Fruit fly (Drosophila melanogaster) whole organism, embryonic: ENCODE data around the gene CG13048.

ENCODE experiments used
- Awh ChIP-seq: fragments of 200-800 bp; sonication (Bioruptor generic); IDR thresholded peaks from 2 replicates; pipeline ENCODE4, ENCODE4 v1.3.6; 2022; ENCODE audit warnings: missing biosample characterization, missing genetic modification characterization
- Bteb2 ChIP-seq: fragments of 200-800 bp; sonication (Bioruptor generic); optimal IDR thresholded peaks from 2 replicates; lab custom pipeline; 2016; ENCODE audit warnings: missing biosample characterization, missing genetic modification characterization
- CG10366 ChIP-seq: fragments of 200-800 bp; sonication (Bioruptor generic); IDR thresholded peaks from 2 replicates; pipeline ENCODE4 v1.3.6; 2022; ENCODE audit warnings: missing biosample characterization, missing genetic modification characterization
- CG10431 ChIP-seq: fragments of 200-800 bp; sonication (Bioruptor generic); optimal IDR thresholded peaks from 3 replicates; lab custom pipeline; 2018; ENCODE audit warnings: missing biosample characterization, mild to moderate bottlenecking, missing genetic modification characterization
- CG11456 ChIP-seq: fragments of 200-800 bp; sonication (Bioruptor generic); IDR thresholded peaks from 3 replicates; pipeline ENCODE4 v1.3.6; 2022; ENCODE audit warnings: missing biosample characterization, missing genetic modification characterization
- CG11723 ChIP-seq: fragments of 200-800 bp; sonication (Bioruptor generic); optimal IDR thresholded peaks from 2 replicates; lab custom pipeline; 2017; ENCODE audit warnings: missing biosample characterization, mild to moderate bottlenecking, missing genetic modification characterization
- CG12071 ChIP-seq: fragments of 200-800 bp; sonication (Bioruptor generic); optimal IDR thresholded peaks from 3 replicates; lab custom pipeline; 2018; ENCODE audit warnings: missing biosample characterization, mild to moderate bottlenecking, missing genetic modification characterization
- CG1233 ChIP-seq: fragments of 200-800 bp; sonication (Bioruptor generic); optimal IDR thresholded peaks from 4 replicates; lab custom pipeline; 2018; ENCODE audit warnings: missing biosample characterization, mild to moderate bottlenecking, missing genetic modification characterization
- CG12769 ChIP-seq: fragments of 200-800 bp; sonication (Bioruptor generic); optimal IDR thresholded peaks from 2 replicates; lab custom pipeline; 2019; ENCODE audit warnings: missing biosample characterization, mild to moderate bottlenecking, missing genetic modification characterization, moderate library complexity
- CG13296 ChIP-seq: fragments of 200-800 bp; sonication (Bioruptor generic); optimal IDR thresholded peaks from 3 replicates; lab custom pipeline; 2018; ENCODE audit warnings: missing biosample characterization, mild to moderate bottlenecking, missing genetic modification characterization
- CG15269 ChIP-seq: fragments of 200-800 bp; sonication (Bioruptor generic); optimal IDR thresholded peaks from 2 replicates; lab custom pipeline; 2018; ENCODE audit warnings: missing biosample characterization, mild to moderate bottlenecking, missing genetic modification characterization, moderate library complexity
- CG15601 ChIP-seq: fragments of 200-800 bp; sonication (Bioruptor generic); optimal IDR thresholded peaks from 3 replicates; lab custom pipeline; 2019; ENCODE audit warnings: missing biosample characterization, mild to moderate bottlenecking, missing genetic modification characterization, moderate library complexity
- CG2202 ChIP-seq: fragments of 200-800 bp; sonication (Bioruptor generic); optimal IDR thresholded peaks from 2 replicates; lab custom pipeline; 2018; ENCODE audit warnings: missing biosample characterization, mild to moderate bottlenecking, missing genetic modification characterization
- CG33557 ChIP-seq: fragments of 200-800 bp; sonication (Bioruptor generic); optimal IDR thresholded peaks from 2 replicates; lab custom pipeline; 2019; ENCODE audit warnings: missing biosample characterization, mild to moderate bottlenecking, missing genetic modification characterization, moderate library complexity
- CG34422 ChIP-seq: fragments of 200-800 bp; sonication (Bioruptor generic); IDR thresholded peaks from 3 replicates; pipeline ENCODE4 v1.3.6; 2022; ENCODE audit warnings: missing biosample characterization, missing genetic modification characterization
- CG3847 ChIP-seq: fragments of 200-800 bp; sonication (Bioruptor generic); IDR thresholded peaks from 2 replicates; pipeline ENCODE4 v1.3.6; 2022; ENCODE audit warnings: missing biosample characterization, missing genetic modification characterization
- CG4617 ChIP-seq: fragments of 200-800 bp; sonication (Bioruptor generic); optimal IDR thresholded peaks from 3 replicates; lab custom pipeline; 2016; ENCODE audit warnings: missing biosample characterization, missing genetic modification characterization, borderline replicate concordance
- CG6765 ChIP-seq: fragments of 200-800 bp; sonication (Bioruptor generic); optimal IDR thresholded peaks from 3 replicates; lab custom pipeline; 2017; ENCODE audit warnings: missing biosample characterization, mild to moderate bottlenecking, missing genetic modification characterization
- CG7271 ChIP-seq: fragments of 200-800 bp; sonication (Bioruptor generic); optimal IDR thresholded peaks from 2 replicates; lab custom pipeline; 2018; ENCODE audit warnings: missing biosample characterization, mild to moderate bottlenecking, missing genetic modification characterization, moderate library complexity
- CG7372 ChIP-seq: fragments of 200-800 bp; sonication (Bioruptor generic); IDR thresholded peaks from 2 replicates; pipeline ENCODE4 v1.3.6; 2022; ENCODE audit warnings: missing biosample characterization, missing genetic modification characterization
- CG9797 ChIP-seq: fragments of 200-800 bp; sonication (Bioruptor generic); optimal IDR thresholded peaks from 3 replicates; lab custom pipeline; 2018; ENCODE audit warnings: missing biosample characterization, mild to moderate bottlenecking, missing genetic modification characterization
- CHES-1-like ChIP-seq: fragments of 200-800 bp; sonication (Bioruptor generic); optimal IDR thresholded peaks from 2 replicates; lab custom pipeline; 2016; ENCODE audit warnings: missing biosample characterization, missing genetic modification characterization
- H15 ChIP-seq: fragments of 200-800 bp; sonication (Bioruptor generic); IDR thresholded peaks from 3 replicates; pipeline ENCODE4 v1.3.6; 2022; ENCODE audit warnings: missing biosample characterization, missing genetic modification characterization
- Hr78 ChIP-seq, 2 experiments: fragments of 200-800 bp in 1 of 2; fragments of >200 bp in 1 of 2; sonication (Bioruptor generic) in 1 of 2; optimal IDR thresholded peaks; 2 replicates each; lab custom pipeline; 2017 to 2019; ENCODE audit warnings: missing biosample characterization in 2 of 2, missing genetic modification characterization in 2 of 2, mild to moderate bottlenecking in 1 of 2, moderate library complexity in 1 of 2
- Jarid2 ChIP-seq: fragments of 200-800 bp; sonication (Bioruptor generic); optimal IDR thresholded peaks from 3 replicates; lab custom pipeline; 2017; ENCODE audit warnings: mild to moderate bottlenecking, missing biosample characterization, missing genetic modification reagents, missing genetic modification characterization
- Nf-YC ChIP-seq: fragments of 200-800 bp; optimal IDR thresholded peaks from 3 replicates; lab custom pipeline; 2019; ENCODE audit warnings: missing biosample characterization, mild to moderate bottlenecking, missing genetic modification characterization, moderate library complexity
- Ravus ChIP-seq: fragments of 200-800 bp; sonication (Bioruptor generic); IDR thresholded peaks from 2 replicates; pipeline ENCODE4 v1.3.6; 2022; ENCODE audit warnings: missing biosample characterization, missing genetic modification characterization
- Rfx ChIP-seq: fragments of 200-800 bp; sonication (Bioruptor generic); IDR thresholded peaks from 2 replicates; pipeline ENCODE4 v1.3.6; 2022; ENCODE audit warnings: missing biosample characterization, missing genetic modification characterization
- Sox100B ChIP-seq: fragments of 200-800 bp; sonication (Bioruptor generic); optimal IDR thresholded peaks from 3 replicates; lab custom pipeline; 2018; ENCODE audit warnings: missing biosample characterization, mild to moderate bottlenecking, missing genetic modification characterization
- Tbp ChIP-seq: fragments of >200 bp; optimal IDR thresholded peaks from 2 replicates; lab custom pipeline; 2018; ENCODE audit warnings: missing biosample characterization, missing genetic modification characterization
- br ChIP-seq: fragments of >200 bp; optimal IDR thresholded peaks from 2 replicates; lab custom pipeline; 2017
- cato ChIP-seq: fragments of 200-800 bp; sonication (Bioruptor generic); optimal IDR thresholded peaks from 2 replicates; lab custom pipeline; 2016; ENCODE audit warnings: missing biosample characterization, missing genetic modification characterization, borderline replicate concordance
- ci ChIP-seq: fragments of 200-800 bp; sonication (Bioruptor generic); IDR thresholded peaks from 3 replicates; pipeline ENCODE4 v1.3.6; 2022; ENCODE audit warnings: missing biosample characterization, missing genetic modification characterization
- crp ChIP-seq, 2 experiments: fragments of 200-800 bp; sonication (Bioruptor generic); optimal IDR thresholded peaks; 2 replicates in 1 of 2; 3 replicates in 1 of 2; lab custom pipeline; 2017; ENCODE audit warnings: missing biosample characterization in 2 of 2, missing genetic modification characterization in 2 of 2, mild to moderate bottlenecking in 1 of 2, moderate library complexity in 1 of 2
- danr ChIP-seq: fragments of 200-800 bp; sonication (Bioruptor generic); IDR thresholded peaks from 2 replicates; pipeline ENCODE4 v1.3.6; 2022; ENCODE audit warnings: missing biosample characterization, missing genetic modification characterization
- dati ChIP-seq: fragments of 200-800 bp; sonication (Bioruptor generic); IDR thresholded peaks from 2 replicates; pipeline ENCODE4 v1.3.6; 2022; ENCODE audit warnings: missing biosample characterization, missing genetic modification characterization
- esg ChIP-seq: fragments of 200-800 bp; sonication (Bioruptor generic); conservative IDR thresholded peaks from 2 replicates; pipeline ENCODE4 v1.3.6; 2022; ENCODE audit warnings: missing biosample characterization, missing genetic modification characterization
- gro ChIP-seq: fragments of 200-800 bp; sonication (Bioruptor generic); optimal IDR thresholded peaks from 2 replicates; lab custom pipeline; 2016; ENCODE audit warnings: missing biosample characterization, missing genetic modification characterization
- h ChIP-seq: fragments of >200 bp; optimal IDR thresholded peaks from 2 replicates; lab custom pipeline; 2017
- hb ChIP-seq: fragments of 200-800 bp; sonication (Bioruptor generic); IDR thresholded peaks from 3 replicates; pipeline ENCODE4 v1.3.6; 2022; ENCODE audit warnings: missing biosample characterization, missing genetic modification characterization; ENCODE audit not compliant: partially characterized antibody
- kah ChIP-seq: fragments of 200-800 bp; sonication (Bioruptor generic); optimal IDR thresholded peaks from 2 replicates; lab custom pipeline; 2018; ENCODE audit warnings: missing biosample characterization, mild to moderate bottlenecking, missing genetic modification characterization
- klu ChIP-seq: fragments of 200-800 bp; sonication (Bioruptor generic); IDR thresholded peaks from 2 replicates; pipeline ENCODE4 v1.3.6; 2022; ENCODE audit warnings: missing biosample characterization, missing genetic modification characterization
- lov ChIP-seq, 2 experiments: fragments of 200-800 bp in 1 of 2; fragments of >200 bp in 1 of 2; sonication (Bioruptor generic) in 1 of 2; IDR thresholded peaks in 1 of 2; optimal IDR thresholded peaks in 1 of 2; 2 replicates in 1 of 2; 3 replicates in 1 of 2; pipeline versions ENCODE4 v1.3.6 to Lab custom; 2017 to 2022; ENCODE audit warnings: missing biosample characterization in 1 of 2, missing genetic modification characterization in 1 of 2
- nom ChIP-seq: fragments of 200-800 bp; sonication (Bioruptor generic); optimal IDR thresholded peaks from 2 replicates; lab custom pipeline; 2017; ENCODE audit warnings: missing biosample characterization, missing genetic modification characterization, mild to moderate bottlenecking, moderate library complexity, missing genetic modification reagents
- pnt ChIP-seq: fragments of 200-800 bp; sonication (Bioruptor generic); optimal IDR thresholded peaks from 3 replicates; lab custom pipeline; 2016; ENCODE audit warnings: missing biosample characterization, missing genetic modification characterization
- ranshi ChIP-seq: fragments of 200-800 bp; sonication (Bioruptor generic); IDR thresholded peaks from 2 replicates; pipeline ENCODE4 v1.3.6; 2022; ENCODE audit warnings: missing biosample characterization, missing genetic modification characterization
- slbo ChIP-seq: fragments of 200-800 bp; sonication (Bioruptor generic); IDR thresholded peaks from 2 replicates; pipeline ENCODE4 v1.3.6; 2022; ENCODE audit warnings: missing biosample characterization, missing genetic modification characterization
- sob ChIP-seq: fragments of 200-800 bp; sonication (Bioruptor generic); IDR thresholded peaks from 2 replicates; pipeline ENCODE4 v1.3.6; 2022; ENCODE audit warnings: missing biosample characterization, missing genetic modification characterization
- sr ChIP-seq: fragments of 200-800 bp; sonication (Bioruptor generic); IDR thresholded peaks from 3 replicates; pipeline ENCODE4 v1.3.6; 2022; ENCODE audit warnings: missing biosample characterization, missing genetic modification characterization
- wdn ChIP-seq: fragments of 200-800 bp; sonication (Bioruptor generic); IDR thresholded peaks from 2 replicates; pipeline ENCODE4 v1.3.6; 2022; ENCODE audit warnings: missing biosample characterization, missing genetic modification characterization

Gene CG13048

DNA sequence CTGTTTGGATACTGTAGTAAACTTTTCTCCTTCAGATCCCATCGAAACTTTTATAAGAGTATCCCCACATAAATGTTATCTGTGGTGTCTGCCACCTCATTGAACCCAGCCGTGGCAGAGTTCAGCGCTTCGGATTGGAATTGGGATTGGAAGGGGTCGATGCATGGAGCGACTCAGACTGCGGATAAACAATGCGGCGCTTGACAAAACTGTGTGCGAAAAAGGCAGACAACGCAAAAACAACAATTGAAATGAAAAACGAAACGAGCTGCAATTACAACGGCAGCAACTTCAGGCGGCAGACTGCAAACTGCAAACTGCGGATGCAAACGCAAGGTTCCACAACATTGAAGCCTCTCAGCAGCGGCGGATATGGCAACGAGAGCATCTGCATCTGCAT is 30.3 kb upstream of the CG13048 start, which contains the start of gene CG13062:
Gene CG13062 (plus strand): TSS at position 301 of the 400 bp plus-strand sequence.
- no peak for TF ChIP-seq gro (GFP tag; lab: Kevin White, UChicago)
- no peak for TF ChIP-seq pnt (GFP tag; lab: Kevin White, UChicago)
- no peak for TF ChIP-seq slbo (GFP tag; lab: Robert Waterston, UW)
- TF ChIP-seq CG2202, result no peak
- no peak for TF ChIP-seq Nf-YC (tag; lab: Kevin White, UChicago)
- no peak for TF ChIP-seq lov (optimal IDR thresholded peaks at IDR 0.05; lab: Kevin White, UChicago)
- TF ChIP-seq lov (GFP tag; IDR thresholded peaks at IDR 0.05; lab: Robert Waterston, UW), result 0 out of 3 replicates have a peak, but pooled peaks have one; percentile 22
- TF ChIP-seq CG33557, result no peak

DNA sequence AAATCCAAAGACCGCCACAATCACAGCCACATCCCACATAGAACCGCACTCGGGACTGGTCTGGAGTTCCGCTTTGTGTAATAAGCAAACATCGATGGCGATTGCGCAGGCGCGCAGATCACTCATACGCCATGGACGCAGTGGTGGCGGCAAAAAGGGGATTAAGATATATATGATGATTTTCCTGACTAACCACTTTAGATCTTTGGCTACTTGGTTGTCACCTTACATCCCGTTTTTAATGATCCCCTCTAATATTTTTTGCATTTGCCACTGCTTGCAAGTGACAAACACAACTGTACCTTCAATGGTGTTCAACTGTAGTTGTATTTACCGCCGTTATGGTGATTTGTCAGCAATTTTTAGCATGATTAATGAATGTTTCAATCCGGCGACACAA is 26.3 kb upstream of the CG13048 start:
- no peak for TF ChIP-seq CHES-1-like (GFP tag; lab: Kevin White, UChicago)
- no peak for TF ChIP-seq hb (GFP tag; lab: Robert Waterston, UW)
- TF ChIP-seq br (lab: Kevin White, UChicago), result no peak
- no peak for TF ChIP-seq danr (GFP tag; lab: Robert Waterston, UW)
- no peak for TF ChIP-seq nom
- TF ChIP-seq wdn (GFP tag; lab: Robert Waterston, UW), result peak; percentile 53; the same call in 1 of the 2 replicates
- no peak for TF ChIP-seq sr
- TF ChIP-seq kah, result no peak
- TF ChIP-seq CG3847, result peak; percentile 26; the same call in 1 of the 2 replicates
- TF ChIP-seq ci (GFP tag; lab: Robert Waterston, UW), result no peak
- no peak for TF ChIP-seq CG7271 (tag; lab: Kevin White, UChicago)
- 0 out of 2 replicates have a peak, but pooled peaks have one; percentile 13 for TF ChIP-seq CG10366
- TF ChIP-seq CG1233 (GFP tag; lab: Kevin White, UChicago), result no peak
- TF ChIP-seq CG13296 (GFP tag; lab: Kevin White, UChicago), result no peak
- TF ChIP-seq Tbp (GFP tag; lab: Kevin White, UChicago), result no peak
- peak; percentile 10 for TF ChIP-seq CG15269 (tag; lab: Kevin White, UChicago)
- no peak for TF ChIP-seq Sox100B
- TF ChIP-seq CG34422 (GFP tag; lab: Robert Waterston, UW), result no peak
- peak; percentile 54 for TF ChIP-seq CG12769 (tag; lab: Kevin White, UChicago)
- no peak for TF ChIP-seq cato (GFP tag; lab: Kevin White, UChicago)
- 0 out of 3 replicates have a peak, but pooled peaks have one; percentile 50 for TF ChIP-seq CG11456 (GFP tag; lab: Robert Waterston, UW)
- TF ChIP-seq Hr78 (GFP tag; optimal IDR thresholded peaks at IDR 0.05; lab: Kevin White, UChicago), result no peak
- no peak for TF ChIP-seq dati (GFP tag; lab: Robert Waterston, UW)
- no peak for TF ChIP-seq CG10431 (GFP tag; lab: Kevin White, UChicago)
- no peak for TF ChIP-seq CG11723 (GFP tag; lab: Kevin White, UChicago)
- no peak for TF ChIP-seq CG6765
- no peak for TF ChIP-seq CG4617 (GFP tag; lab: Kevin White, UChicago)
- no peak for TF ChIP-seq esg (GFP tag; lab: Robert Waterston, UW)
- 0 out of 2 replicates have a peak, but pooled peaks have one; percentile 29 for TF ChIP-seq ranshi (GFP tag; lab: Robert Waterston, UW)
- no peak for TF ChIP-seq Bteb2
- no peak for TF ChIP-seq Awh (GFP tag; lab: Robert Waterston, UW)
- TF ChIP-seq CG7372 (GFP tag; lab: Robert Waterston, UW), result 0 out of 2 replicates have a peak, but pooled peaks have one; percentile 11
- no peak for TF ChIP-seq CG15601 (tag; lab: Kevin White, UChicago)
- no peak for TF ChIP-seq crp (GFP tag; optimal IDR thresholded peaks at IDR 0.05; lab: Kevin White, UChicago)
- no peak for TF ChIP-seq CG12071
- TF ChIP-seq Ravus, result no peak
- no peak for TF ChIP-seq h
- no peak for TF ChIP-seq klu
- peak; percentile 46; the same call in 1 of the 2 replicates for TF ChIP-seq sob
- no peak for TF ChIP-seq CG9797 (GFP tag; lab: Kevin White, UChicago)
- no peak for TF ChIP-seq H15 (GFP tag; lab: Robert Waterston, UW)
- TF ChIP-seq Rfx (GFP tag; lab: Robert Waterston, UW), result peak; percentile 71
- TF ChIP-seq Jarid2 (GFP tag; lab: Kevin White, UChicago), result no peak
